Worm (Caenorhabditis elegans): ENCODE data around the gene lam-1.
"Not testable (repeated sequence)": the region's sequence is repeated elsewhere in the genome, so short reads cannot be mapped to it uniquely, and the experiment has no call there.

lam-1 gene

DNA sequence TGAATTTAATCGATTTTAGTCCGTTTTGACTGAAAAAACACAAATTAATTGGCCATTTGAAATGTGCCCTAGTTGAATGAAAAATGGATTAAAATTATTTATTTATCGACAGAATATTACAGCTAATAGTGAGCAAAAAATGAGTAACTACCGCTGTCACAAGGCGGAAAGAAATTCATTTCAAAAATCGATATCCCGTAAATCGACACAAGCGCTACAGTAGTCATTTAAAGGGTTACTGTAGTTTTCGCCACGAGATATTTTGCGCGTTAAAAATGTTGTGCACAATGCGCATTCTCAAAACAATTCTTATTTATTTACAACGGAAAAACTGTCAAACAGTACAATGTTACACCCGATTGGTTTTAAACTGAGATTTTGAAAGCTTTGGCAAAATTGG is 37.5 kb downstream of the lam-1 start:
- TF ChIP-seq tbx-37 (GFP tag; conservative IDR thresholded peaks at IDR 0.05): no peak
- no peak for TF ChIP-seq ets-7 (tag; optimal IDR thresholded peaks at IDR 0.05)
- no peak for TF ChIP-seq ceh-13 (GFP tag; optimal IDR thresholded peaks at IDR 0.05)
- no peak for TF ChIP-seq F13C5.2 (tag; optimal IDR thresholded peaks at IDR 0.05)
- TF ChIP-seq hmbx-1 (tag; optimal IDR thresholded peaks at IDR 0.05): no peak
- TF ChIP-seq ama-1 (optimal IDR thresholded peaks at IDR 0.05): no peak
- TF ChIP-seq flt-1 (GFP tag; IDR thresholded peaks at IDR 0.05): no peak
- no peak for TF ChIP-seq hnd-1 (tag; optimal IDR thresholded peaks at IDR 0.05)
- no peak for TF ChIP-seq B0310.2 (tag; optimal IDR thresholded peaks at IDR 0.05)
- TF ChIP-seq tbx-11 (GFP tag; IDR thresholded peaks at IDR 0.05): no peak
- TF ChIP-seq hmg-4 (GFP tag; optimal IDR thresholded peaks at IDR 0.05): no peak
- TF ChIP-seq tra-4 (tag; optimal IDR thresholded peaks at IDR 0.05): no peak
- no peak for TF ChIP-seq pes-1 (GFP tag; IDR thresholded peaks at IDR 0.05)
- TF ChIP-seq aly-1 (tag; optimal IDR thresholded peaks at IDR 0.05): no peak
- no peak for TF ChIP-seq scrt-1 (GFP tag; IDR thresholded peaks at IDR 0.05)
- TF ChIP-seq sea-1 (GFP tag; conservative IDR thresholded peaks at IDR 0.05): no peak

DNA sequence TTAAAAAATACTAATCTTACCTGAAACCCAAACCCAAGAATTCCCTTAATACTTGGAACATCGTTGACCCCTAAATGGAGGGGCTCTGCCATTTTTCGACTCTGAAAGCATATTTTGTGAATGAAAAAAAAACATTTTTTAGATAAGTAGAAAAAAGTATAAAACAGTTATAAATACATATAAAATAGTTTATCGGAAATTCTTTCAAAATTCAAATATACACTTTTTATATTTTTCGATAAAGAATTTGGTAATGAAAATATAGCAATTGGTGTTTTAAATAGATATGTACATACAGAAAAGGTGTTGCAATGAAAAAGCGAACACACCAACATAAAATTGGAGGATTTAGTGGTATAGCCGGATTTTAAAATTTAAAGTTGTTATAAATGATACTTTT is 42.0 kb downstream of the lam-1 start, which contains the start of gene Y59E9AL.4:
TSS of gene Y59E9AL.4 (minus strand) at position 101 of the 400 bp plus-strand sequence.
- TF ChIP-seq B0310.2 (tag; optimal IDR thresholded peaks at IDR 0.05) (no peak), ets-7 (tag; optimal IDR thresholded peaks at IDR 0.05) (no peak), hmbx-1 (tag; optimal IDR thresholded peaks at IDR 0.05) (no peak), ama-1 (optimal IDR thresholded peaks at IDR 0.05) (no peak), pes-1 (GFP tag; IDR thresholded peaks at IDR 0.05) (no peak), ceh-36 (tag; optimal IDR thresholded peaks at IDR 0.05) (no peak), F13C5.2 (tag; optimal IDR thresholded peaks at IDR 0.05) (no peak), tra-4 (tag; optimal IDR thresholded peaks at IDR 0.05) (no peak), tbx-37 (GFP tag; conservative IDR thresholded peaks at IDR 0.05) (no peak), tbx-11 (GFP tag; IDR thresholded peaks at IDR 0.05) (no peak), sea-1 (GFP tag; conservative IDR thresholded peaks at IDR 0.05) (no peak), hnd-1 (tag; optimal IDR thresholded peaks at IDR 0.05) (no peak), flt-1 (GFP tag; IDR thresholded peaks at IDR 0.05) (no peak), scrt-1 (GFP tag; IDR thresholded peaks at IDR 0.05) (no peak), aly-1 (tag; optimal IDR thresholded peaks at IDR 0.05) (no peak), hmg-4 (GFP tag; optimal IDR thresholded peaks at IDR 0.05) (no peak), ceh-13 (GFP tag; optimal IDR thresholded peaks at IDR 0.05) (no peak)

DNA sequence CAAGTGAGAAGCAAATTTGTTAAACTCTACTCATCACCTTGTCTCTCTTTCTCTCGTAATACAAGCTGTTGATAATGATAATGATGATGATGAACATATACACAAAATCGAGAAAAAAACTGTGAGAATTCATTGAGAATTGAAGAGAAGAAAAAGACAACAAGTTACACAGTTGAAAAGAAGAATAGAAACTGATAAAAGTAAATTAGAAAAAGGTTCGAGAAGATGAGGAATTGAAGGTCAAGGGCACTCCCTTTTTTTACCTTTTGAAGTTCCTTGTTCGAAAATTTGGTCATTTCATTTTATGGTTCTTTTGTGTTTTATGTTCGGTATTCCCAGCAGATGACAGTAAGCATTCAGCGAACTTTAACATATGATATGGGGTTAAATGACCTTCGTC is 43.2 kb downstream of the lam-1 start:
- no peak for TF ChIP-seq F13C5.2 (tag; optimal IDR thresholded peaks at IDR 0.05)
- TF ChIP-seq tbx-11 (GFP tag; IDR thresholded peaks at IDR 0.05): no peak
- no peak for TF ChIP-seq aly-1 (tag; optimal IDR thresholded peaks at IDR 0.05)
- no peak for TF ChIP-seq pes-1 (GFP tag; IDR thresholded peaks at IDR 0.05)
- TF ChIP-seq B0310.2 (tag; optimal IDR thresholded peaks at IDR 0.05): no peak
- no peak for TF ChIP-seq ceh-36 (tag; optimal IDR thresholded peaks at IDR 0.05)
- no peak for TF ChIP-seq sea-1 (GFP tag; conservative IDR thresholded peaks at IDR 0.05)

DNA sequence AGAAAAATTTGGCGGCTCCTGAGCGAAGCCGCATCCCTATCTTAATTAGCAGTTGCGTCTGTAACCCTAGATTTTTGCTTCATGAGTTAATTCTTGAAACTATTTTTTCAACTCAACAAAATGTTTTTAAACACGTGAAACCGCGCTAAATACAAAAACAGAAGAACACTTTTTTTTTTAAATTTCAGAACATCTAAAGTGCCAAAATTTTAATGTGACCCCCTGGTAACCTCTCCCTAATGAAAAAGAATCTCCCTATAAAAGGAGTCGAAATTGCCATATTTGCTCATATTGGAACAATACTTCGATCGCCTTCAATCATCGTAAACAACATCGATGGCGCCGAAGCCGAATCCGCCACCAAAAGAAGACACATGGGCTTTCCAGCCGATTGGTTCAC is 45.4 kb downstream of the lam-1 start, which contains the start of gene nsph-4.2:
TSS of gene nsph-4.2 (plus strand) at position 301 of the 400 bp plus-strand sequence.
- not testable (repeated sequence) for TF ChIP-seq B0310.2 (tag; optimal IDR thresholded peaks at IDR 0.05); hmbx-1 (tag; optimal IDR thresholded peaks at IDR 0.05); pes-1 (GFP tag; IDR thresholded peaks at IDR 0.05)

DNA sequence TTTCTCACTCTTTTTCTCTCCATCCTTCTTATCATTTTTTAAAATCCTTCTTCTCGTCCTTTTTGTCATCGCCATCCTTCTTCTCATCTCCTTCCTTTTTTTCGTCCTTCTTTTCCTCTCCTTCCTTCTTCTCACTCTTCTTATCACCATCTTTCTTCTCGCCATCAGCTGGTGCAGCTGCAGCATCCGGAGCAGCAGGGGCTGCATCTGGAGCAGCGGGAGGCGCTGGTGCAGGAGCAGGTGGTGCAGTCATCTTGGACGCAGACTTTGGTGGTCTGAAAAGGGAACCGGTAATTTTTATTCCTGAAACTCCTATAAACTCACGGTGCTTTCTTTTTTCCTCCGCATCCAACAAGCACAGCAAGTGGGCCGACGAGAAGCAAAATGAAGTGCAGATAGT is 48.6 kb downstream of the lam-1 start:
- no peak for TF ChIP-seq pes-1 (GFP tag; IDR thresholded peaks at IDR 0.05)
- TF ChIP-seq ets-7 (tag; optimal IDR thresholded peaks at IDR 0.05): no peak
- TF ChIP-seq tbx-11 (GFP tag; IDR thresholded peaks at IDR 0.05): no peak
- no peak for TF ChIP-seq tra-4 (tag; optimal IDR thresholded peaks at IDR 0.05)
- TF ChIP-seq scrt-1 (GFP tag; IDR thresholded peaks at IDR 0.05): no peak
- no peak for TF ChIP-seq sea-1 (GFP tag; conservative IDR thresholded peaks at IDR 0.05)
- TF ChIP-seq ama-1 (optimal IDR thresholded peaks at IDR 0.05): no peak
- TF ChIP-seq ceh-13 (GFP tag; optimal IDR thresholded peaks at IDR 0.05): no peak
- TF ChIP-seq aly-1 (tag; optimal IDR thresholded peaks at IDR 0.05): no peak
- no peak for TF ChIP-seq tbx-37 (GFP tag; conservative IDR thresholded peaks at IDR 0.05)
- TF ChIP-seq ceh-36 (tag; optimal IDR thresholded peaks at IDR 0.05): no peak
- TF ChIP-seq hmbx-1 (tag; optimal IDR thresholded peaks at IDR 0.05): no peak
- no peak for TF ChIP-seq hnd-1 (tag; optimal IDR thresholded peaks at IDR 0.05)
- TF ChIP-seq B0310.2 (tag; optimal IDR thresholded peaks at IDR 0.05): no peak
- TF ChIP-seq flt-1 (GFP tag; IDR thresholded peaks at IDR 0.05): no peak
- TF ChIP-seq F13C5.2 (tag; optimal IDR thresholded peaks at IDR 0.05): no peak
- TF ChIP-seq hmg-4 (GFP tag; optimal IDR thresholded peaks at IDR 0.05): no peak

DNA sequence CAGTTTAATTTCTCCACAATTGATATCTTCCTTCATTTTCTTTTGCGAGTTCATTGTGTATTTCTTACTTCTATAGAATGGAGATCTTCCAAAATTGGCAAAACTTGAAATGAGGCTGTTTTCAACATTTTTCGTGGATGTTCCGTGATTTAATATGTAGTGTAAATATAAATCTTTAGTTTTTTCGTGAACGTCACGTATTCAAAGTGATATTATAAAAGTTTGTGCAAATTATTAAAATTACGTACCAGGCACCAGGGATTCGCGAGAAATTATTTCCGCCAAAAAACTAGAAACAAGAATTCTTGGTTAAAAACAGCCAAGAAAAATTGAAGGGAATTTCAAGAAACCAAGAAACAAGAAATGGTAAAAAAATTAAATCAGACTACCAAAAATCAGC is 51.1 kb downstream of the lam-1 start, which contains the start of gene Y59E9AL.8:
TSS of gene Y59E9AL.8 (minus strand) at position 101 of the 400 bp plus-strand sequence.
- no peak for TF ChIP-seq tbx-37 (GFP tag; conservative IDR thresholded peaks at IDR 0.05)
- TF ChIP-seq aly-1 (tag; optimal IDR thresholded peaks at IDR 0.05): no peak
- TF ChIP-seq hnd-1 (tag; optimal IDR thresholded peaks at IDR 0.05): no peak
- no peak for TF ChIP-seq tbx-11 (GFP tag; IDR thresholded peaks at IDR 0.05)
- no peak for TF ChIP-seq tra-4 (tag; optimal IDR thresholded peaks at IDR 0.05)
- no peak for TF ChIP-seq F13C5.2 (tag; optimal IDR thresholded peaks at IDR 0.05)
- TF ChIP-seq ceh-13 (GFP tag; optimal IDR thresholded peaks at IDR 0.05): no peak
- no peak for TF ChIP-seq scrt-1 (GFP tag; IDR thresholded peaks at IDR 0.05)
- TF ChIP-seq B0310.2 (tag; optimal IDR thresholded peaks at IDR 0.05): no peak
- TF ChIP-seq ets-7 (tag; optimal IDR thresholded peaks at IDR 0.05): no peak
- no peak for TF ChIP-seq pes-1 (GFP tag; IDR thresholded peaks at IDR 0.05)
- no peak for TF ChIP-seq hmg-4 (GFP tag; optimal IDR thresholded peaks at IDR 0.05)
- TF ChIP-seq ama-1 (optimal IDR thresholded peaks at IDR 0.05): no peak
- no peak for TF ChIP-seq flt-1 (GFP tag; IDR thresholded peaks at IDR 0.05)
- TF ChIP-seq ceh-36 (tag; optimal IDR thresholded peaks at IDR 0.05): no peak
- no peak for TF ChIP-seq hmbx-1 (tag; optimal IDR thresholded peaks at IDR 0.05)

DNA sequence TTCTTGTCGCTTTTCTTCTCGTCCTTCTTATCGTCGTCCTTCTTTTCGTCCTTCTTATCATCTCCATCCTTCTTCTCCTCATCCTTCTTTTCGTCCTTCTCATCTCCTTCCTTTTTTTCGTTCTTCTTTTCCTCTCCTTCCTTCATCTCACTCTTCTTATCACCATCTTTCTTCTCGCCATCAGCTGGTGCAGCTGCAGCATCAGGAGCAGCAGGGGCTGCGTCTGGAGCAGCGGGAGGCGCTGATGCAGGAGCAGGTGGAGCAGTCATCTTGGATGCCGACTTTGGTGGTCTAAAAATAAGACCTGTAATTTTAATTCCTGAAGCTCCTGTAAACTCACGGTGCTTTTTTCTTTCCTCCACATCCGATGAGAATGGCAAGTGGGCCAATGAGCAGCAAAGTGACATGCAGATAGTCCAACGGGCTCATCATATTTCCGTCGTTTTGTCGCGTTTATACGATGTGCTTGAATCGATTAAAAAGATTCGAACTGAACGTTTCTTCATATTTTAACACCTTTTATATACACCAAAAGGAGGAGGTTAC is 52.2 kb downstream of the lam-1 start, which contains the start of gene cylc-1:
TSS of gene cylc-1 (minus strand) at position 496 of the 546 bp plus-strand sequence.
- not testable (repeated sequence) for TF ChIP-seq ets-7, tra-4, F13C5.2 (tag; optimal IDR thresholded peaks at IDR 0.05)
